Fruit fly (Drosophila melanogaster) whole organism, embryonic: ENCODE data around the gene CG4607.

Experiments
- Adf1 ChIP-seq: fragments of 200-800 bp; sonication (Bioruptor generic); IDR thresholded peaks from 2 replicates; pipeline ENCODE4 v1.3.6; 2022; ENCODE audit warnings: missing biosample characterization, missing genetic modification characterization
- CG10321 ChIP-seq: fragments of 200-800 bp; sonication (Bioruptor generic); IDR thresholded peaks from 2 replicates; pipeline ENCODE4 v1.3.6; 2022; ENCODE audit warnings: missing biosample characterization, missing genetic modification characterization
- CG10565 ChIP-seq: fragments of 200-800 bp; sonication (Bioruptor generic); optimal IDR thresholded peaks from 3 replicates; lab custom pipeline; 2016; ENCODE audit warnings: missing biosample characterization, mild to moderate bottlenecking, missing genetic modification characterization
- CG11247 ChIP-seq: fragments of 200-800 bp; sonication (Bioruptor generic); IDR thresholded peaks from 2 replicates; pipeline ENCODE4 v1.3.6; 2022; ENCODE audit warnings: missing biosample characterization, missing genetic modification characterization
- CG11456 ChIP-seq: fragments of 200-800 bp; sonication (Bioruptor generic); IDR thresholded peaks from 3 replicates; pipeline ENCODE4 v1.3.6; 2022; ENCODE audit warnings: missing biosample characterization, missing genetic modification characterization
- CG13287 ChIP-seq: fragments of 200-800 bp; sonication (Bioruptor generic); IDR thresholded peaks from 2 replicates; pipeline ENCODE4 v1.3.6; 2022; ENCODE audit warnings: missing biosample characterization, missing genetic modification characterization; ENCODE audit not compliant: partially characterized antibody
- CG15514 ChIP-seq: fragments of 200-800 bp; sonication (Bioruptor generic); optimal IDR thresholded peaks from 3 replicates; lab custom pipeline; 2017; ENCODE audit warnings: missing biosample characterization, missing genetic modification characterization, mild to moderate bottlenecking, moderate library complexity, missing genetic modification reagents
- CG2129 ChIP-seq: fragments of 200-800 bp; sonication (Bioruptor generic); IDR thresholded peaks from 2 replicates; pipeline ENCODE4 v1.3.6; 2022; ENCODE audit warnings: missing biosample characterization, missing genetic modification characterization; ENCODE audit not compliant: partially characterized antibody
- CG30020 ChIP-seq: fragments of 200-800 bp; optimal IDR thresholded peaks from 2 replicates; lab custom pipeline; 2019; ENCODE audit warnings: missing biosample characterization, mild to moderate bottlenecking, missing genetic modification characterization, moderate library complexity
- CG3847 ChIP-seq: fragments of 200-800 bp; sonication (Bioruptor generic); IDR thresholded peaks from 2 replicates; pipeline ENCODE4 v1.3.6; 2022; ENCODE audit warnings: missing biosample characterization, missing genetic modification characterization
- CG7928 ChIP-seq: fragments of 200-800 bp; sonication (Bioruptor generic); optimal IDR thresholded peaks from 2 replicates; lab custom pipeline; 2017; ENCODE audit warnings: missing biosample characterization, mild to moderate bottlenecking, missing genetic modification characterization
- CG7963 ChIP-seq: fragments of 200-800 bp; sonication (Bioruptor generic); IDR thresholded peaks from 3 replicates; pipeline ENCODE4 v1.3.6; 2022; ENCODE audit warnings: missing biosample characterization, missing genetic modification characterization; ENCODE audit not compliant: partially characterized antibody
- CG8290 ChIP-seq, 3 experiments: fragments of 200-800 bp; sonication (Bioruptor generic); optimal IDR thresholded peaks; 2 replicates each; lab custom pipeline; 2016 to 2019; ENCODE audit warnings: missing biosample characterization in 3 of 3, missing genetic modification characterization in 3 of 3, mild to moderate bottlenecking in 2 of 3, moderate library complexity in 1 of 3
- E2f1 ChIP-seq: fragments of 200-800 bp; sonication (Bioruptor generic); IDR thresholded peaks from 2 replicates; pipeline ENCODE4 v1.3.6; 2022; ENCODE audit warnings: missing biosample characterization, missing genetic modification characterization
- Fer2 ChIP-seq: fragments of 200-800 bp; sonication (Bioruptor generic); optimal IDR thresholded peaks from 2 replicates; lab custom pipeline; 2018; ENCODE audit warnings: missing biosample characterization, mild to moderate bottlenecking, missing genetic modification characterization, moderate library complexity
- Fer3 ChIP-seq: fragments of 200-800 bp; sonication (Bioruptor generic); optimal IDR thresholded peaks from 2 replicates; lab custom pipeline; 2018; ENCODE audit warnings: missing biosample characterization, mild to moderate bottlenecking, missing genetic modification characterization, moderate library complexity
- Gsc ChIP-seq: fragments of 200-800 bp; sonication (Bioruptor generic); IDR thresholded peaks from 2 replicates; pipeline ENCODE4 v1.3.6; 2022; ENCODE audit warnings: missing biosample characterization, missing genetic modification characterization
- Opbp ChIP-seq: fragments of 200-800 bp; sonication (Bioruptor generic); IDR thresholded peaks from 3 replicates; pipeline ENCODE4 v1.3.6; 2022; ENCODE audit warnings: missing biosample characterization, missing genetic modification characterization; ENCODE audit not compliant: partially characterized antibody
- Ptx1 ChIP-seq: fragments of 200-800 bp; sonication (Bioruptor generic); IDR thresholded peaks from 2 replicates; pipeline ENCODE4 v1.3.6; 2022; ENCODE audit warnings: missing biosample characterization, missing genetic modification characterization
- Rfx ChIP-seq: fragments of 200-800 bp; sonication (Bioruptor generic); IDR thresholded peaks from 2 replicates; pipeline ENCODE4 v1.3.6; 2022; ENCODE audit warnings: missing biosample characterization, missing genetic modification characterization
- Sry-δ ChIP-seq: fragments of 200-800 bp; sonication (Bioruptor generic); optimal IDR thresholded peaks from 2 replicates; lab custom pipeline; 2016; ENCODE audit warnings: missing biosample characterization, missing genetic modification characterization
- Xbp1 ChIP-seq: fragments of 200-800 bp; sonication (Bioruptor generic); optimal IDR thresholded peaks from 3 replicates; lab custom pipeline; 2016; ENCODE audit warnings: missing biosample characterization, mild to moderate bottlenecking, missing genetic modification characterization
- Xrp1 ChIP-seq: fragments of 200-800 bp; sonication (Bioruptor generic); IDR thresholded peaks from 2 replicates; pipeline ENCODE4 v1.3.6; 2022; ENCODE audit warnings: missing biosample characterization, missing genetic modification characterization
- al ChIP-seq: fragments of 200-800 bp; sonication (Bioruptor generic); IDR thresholded peaks from 2 replicates; pipeline ENCODE4 v1.3.6; 2022; ENCODE audit warnings: missing biosample characterization, missing genetic modification characterization
- amos ChIP-seq: fragments of 200-800 bp; sonication (Bioruptor generic); IDR thresholded peaks from 2 replicates; pipeline ENCODE4 v1.3.6; 2022; ENCODE audit warnings: missing biosample characterization, missing genetic modification characterization; ENCODE audit not compliant: partially characterized antibody
- bigmax ChIP-seq: fragments of 200-800 bp; sonication (Bioruptor generic); optimal IDR thresholded peaks from 2 replicates; lab custom pipeline; 2018; ENCODE audit warnings: missing biosample characterization, mild to moderate bottlenecking, missing genetic modification characterization
- bowl ChIP-seq: fragments of 200-800 bp; sonication (Bioruptor generic); IDR thresholded peaks from 2 replicates; pipeline ENCODE4 v1.3.6; 2022; ENCODE audit warnings: missing biosample characterization, missing genetic modification characterization
- ci ChIP-seq: fragments of 200-800 bp; sonication (Bioruptor generic); IDR thresholded peaks from 3 replicates; pipeline ENCODE4 v1.3.6; 2022; ENCODE audit warnings: missing biosample characterization, missing genetic modification characterization
- ftz-f1 ChIP-seq: fragments of 200-800 bp; sonication (Bioruptor generic); optimal IDR thresholded peaks from 2 replicates; lab custom pipeline; 2016; ENCODE audit warnings: missing biosample characterization, missing genetic modification characterization
- grau ChIP-seq: fragments of 200-800 bp; optimal IDR thresholded peaks from 3 replicates; lab custom pipeline; 2019; ENCODE audit warnings: missing biosample characterization, mild to moderate bottlenecking, missing genetic modification characterization, moderate library complexity
- hb ChIP-seq: fragments of 200-800 bp; sonication (Bioruptor generic); IDR thresholded peaks from 3 replicates; pipeline ENCODE4 v1.3.6; 2022; ENCODE audit warnings: missing biosample characterization, missing genetic modification characterization; ENCODE audit not compliant: partially characterized antibody
- inv ChIP-seq: fragments of 200-800 bp; sonication (Bioruptor generic); IDR thresholded peaks from 2 replicates; pipeline ENCODE4 v1.3.6; 2022; ENCODE audit warnings: missing biosample characterization, missing genetic modification characterization; ENCODE audit not compliant: partially characterized antibody
- lilli ChIP-seq: fragments of 200-800 bp; sonication (Bioruptor generic); optimal IDR thresholded peaks from 3 replicates; lab custom pipeline; 2016; ENCODE audit warnings: missing biosample characterization, missing genetic modification characterization
- mam ChIP-seq: fragments of 200-800 bp; sonication (Bioruptor generic); optimal IDR thresholded peaks from 3 replicates; lab custom pipeline; 2016; ENCODE audit warnings: missing biosample characterization, missing genetic modification characterization
- mld ChIP-seq: fragments of 200-800 bp; sonication (Bioruptor generic); IDR thresholded peaks from 3 replicates; pipeline ENCODE4 v1.3.6; 2022; ENCODE audit warnings: missing biosample characterization, missing genetic modification characterization; ENCODE audit not compliant: partially characterized antibody
- nerfin-2 ChIP-seq: fragments of 200-800 bp; sonication (Bioruptor generic); IDR thresholded peaks from 2 replicates; pipeline ENCODE4 v1.3.6; 2022; ENCODE audit warnings: missing biosample characterization, missing genetic modification characterization; ENCODE audit not compliant: partially characterized antibody
- peb ChIP-seq: fragments of 200-800 bp; sonication (Bioruptor generic); IDR thresholded peaks from 2 replicates; pipeline ENCODE4 v1.3.6; 2022; ENCODE audit warnings: missing biosample characterization, missing genetic modification characterization
- prd ChIP-seq, 3 experiments: fragments of >200 bp in 2 of 3; fragments of 200-800 bp in 1 of 3; sonication (Bioruptor generic) in 1 of 3; optimal IDR thresholded peaks in 2 of 3; IDR thresholded peaks in 1 of 3; 2 replicates in 2 of 3; 3 replicates in 1 of 3; pipeline versions ENCODE4 v1.3.6 to Lab custom; 2017 to 2022; ENCODE audit warnings: missing biosample characterization in 1 of 3, missing genetic modification characterization in 1 of 3
- pzg ChIP-seq: fragments of 200-800 bp; sonication (Bioruptor generic); optimal IDR thresholded peaks from 3 replicates; lab custom pipeline; 2018; ENCODE audit warnings: missing biosample characterization, mild to moderate bottlenecking, missing genetic modification characterization, moderate library complexity
- sob ChIP-seq: fragments of 200-800 bp; sonication (Bioruptor generic); IDR thresholded peaks from 2 replicates; pipeline ENCODE4 v1.3.6; 2022; ENCODE audit warnings: missing biosample characterization, missing genetic modification characterization
- sqz ChIP-seq: fragments of 200-800 bp; sonication (Bioruptor generic); optimal IDR thresholded peaks from 3 replicates; lab custom pipeline; 2018; ENCODE audit warnings: missing biosample characterization, mild to moderate bottlenecking, missing genetic modification characterization
- sr ChIP-seq: fragments of 200-800 bp; sonication (Bioruptor generic); IDR thresholded peaks from 3 replicates; pipeline ENCODE4 v1.3.6; 2022; ENCODE audit warnings: missing biosample characterization, missing genetic modification characterization
- stwl ChIP-seq: fragments of 200-800 bp; sonication (Bioruptor generic); optimal IDR thresholded peaks from 3 replicates; lab custom pipeline; 2018; ENCODE audit warnings: missing biosample characterization, mild to moderate bottlenecking, missing genetic modification characterization, moderate library complexity
- vnd ChIP-seq: fragments of 200-800 bp; sonication (Bioruptor generic); IDR thresholded peaks from 3 replicates; pipeline ENCODE4 v1.3.6; 2022; ENCODE audit warnings: missing biosample characterization, missing genetic modification characterization; ENCODE audit not compliant: partially characterized antibody
- vvl ChIP-seq: fragments of 200-800 bp; sonication (Bioruptor generic); IDR thresholded peaks from 2 replicates; pipeline ENCODE4 v1.3.6; 2022; ENCODE audit warnings: missing biosample characterization, missing genetic modification characterization

The CG4607 gene

dm6 chrX:7101302-7102012 is 32.2 kb downstream of the CG4607 start (continued):
- TF ChIP-seq E2f1 (GFP tag; lab: Robert Waterston, UW): peak; percentile 65
- TF ChIP-seq CG3847 (GFP tag; lab: Robert Waterston, UW): peak; percentile 80
- no peak for TF ChIP-seq Gsc (GFP tag; lab: Robert Waterston, UW)
- TF ChIP-seq bowl (GFP tag; lab: Robert Waterston, UW): 0 out of 2 replicates have a peak, but pooled peaks have one; percentile 39
- TF ChIP-seq CG7928 (GFP tag; lab: Kevin White, UChicago): no peak
- TF ChIP-seq grau: peak; percentile 92
- TF ChIP-seq peb (GFP tag; lab: Robert Waterston, UW): peak; percentile 53; the same call in 1 of the 2 replicates

- TF ChIP-seq Ptx1 (GFP tag; lab: Robert Waterston, UW) (peak; percentile 31; the same call in 1 of the 2 replicates), Fer3 (tag; lab: Kevin White, UChicago) (peak; percentile 2), Sry-δ (peak; percentile 87), Xrp1 (GFP tag; lab: Robert Waterston, UW) (peak; percentile 43), CG11247 (GFP tag; lab: Robert Waterston, UW) (peak; percentile 42; the same call in 1 of the 2 replicates), CG15514 (GFP tag; lab: Kevin White, UChicago) (peak; percentile 54), CG2129 (peak; percentile 69), vnd (GFP tag; lab: Robert Waterston, UW) (peak; percentile 77), Fer2 (tag; lab: Kevin White, UChicago) (no peak), prd (optimal IDR thresholded peaks at IDR 0.05; lab: Kevin White, UChicago) (no peak), prd (GFP tag; IDR thresholded peaks at IDR 0.05; lab: Robert Waterston, UW) (peak; percentile 37; the same call in 1 of the 3 replicates), CG10321 (GFP tag; lab: Robert Waterston, UW) (no peak), hb (GFP tag; lab: Robert Waterston, UW) (peak; percentile 68), CG10565 (GFP tag; lab: Kevin White, UChicago) (no peak), Adf1 (peak; percentile 9; the same call in 1 of the 2 replicates), CG7963 (GFP tag; lab: Robert Waterston, UW) (peak; percentile 74), CG13287 (GFP tag; lab: Robert Waterston, UW) (peak; percentile 92), CG11456 (GFP tag; lab: Robert Waterston, UW) (peak; percentile 77), mld (peak; percentile 76; the same call in 2 of the 3 replicates), pzg (GFP tag; lab: Kevin White, UChicago) (peak; percentile 64), vvl (peak; percentile 30), nerfin-2 (GFP tag; lab: Robert Waterston, UW) (peak; percentile 67), Xbp1 (GFP tag; lab: Kevin White, UChicago) (peak; percentile 18), sqz (GFP tag; lab: Kevin White, UChicago) (peak; percentile 81), Opbp (GFP tag; lab: Robert Waterston, UW) (peak; percentile 92), CG30020 (tag; lab: Kevin White, UChicago) (no peak), mam (peak; percentile 1), stwl (tag; lab: Kevin White, UChicago) (peak; percentile 35), bigmax (no peak), inv (peak; percentile 84), al (GFP tag; lab: Robert Waterston, UW) (peak; percentile 7; the same call in 1 of the 2 replicates), Rfx (GFP tag; lab: Robert Waterston, UW) (peak; percentile 74), ftz-f1 (GFP tag; lab: Kevin White, UChicago) (peak; percentile 1), ci (GFP tag; lab: Robert Waterston, UW) (peak; percentile 78), sob (GFP tag; lab: Robert Waterston, UW) (peak; percentile 19; the same call in 1 of the 2 replicates), sr (GFP tag; lab: Robert Waterston, UW) (peak; percentile 82; the same call in 2 of the 3 replicates), amos (peak; percentile 92), CG8290 (GFP tag; optimal IDR thresholded peaks at IDR 0.05; lab: Kevin White, UChicago) (no peak), CG8290 (tag; optimal IDR thresholded peaks at IDR 0.05; lab: Kevin White, UChicago) (peak in 1 of 2 experiments; percentile 53), lilli (GFP tag; lab: Kevin White, UChicago) (peak; percentile 50)
Observed at dm6 chrX:7102013-7102520, 32.9 kb downstream of the CG4607 start, which contains the start of gene CG4615. Gene CG4615, minus strand, starts transcription at chrX:7102300.
